Worm (Caenorhabditis elegans) whole organism, mixed stage, embryonic: Measurements from ENCODE around the gene ZK1098.2.

Experiments
- M03D4.4 ChIP-seq: sonication (generic microtip); optimal IDR thresholded peaks from 2 replicates; lab custom pipeline; 2017; ENCODE audit warnings: mild to moderate bottlenecking, missing genetic modification characterization, missing compliant biosample characterization
- blmp-1 ChIP-seq: fragments of 150-350 bp; optimal IDR thresholded peaks from 2 replicates; lab custom pipeline; 2014; ENCODE audit warnings: missing biosample characterization, missing genetic modification characterization
- ceh-39 ChIP-seq: fragments of 150-350 bp; optimal IDR thresholded peaks from 2 replicates; lab custom pipeline; 2014; ENCODE audit warnings: missing biosample characterization, missing genetic modification characterization
- ceh-43 ChIP-seq: fragments of 200-800 bp; sonication (Bioruptor generic); optimal IDR thresholded peaks from 2 replicates; lab custom pipeline; 2018; ENCODE audit warnings: mild to moderate bottlenecking, missing genetic modification characterization, moderate library complexity, missing compliant biosample characterization
- ces-1 ChIP-seq: fragments of 150-350 bp; optimal IDR thresholded peaks from 2 replicates; lab custom pipeline; 2014; ENCODE audit warnings: missing biosample characterization, missing genetic modification reagents, missing genetic modification characterization
- cnd-1 ChIP-seq: fragments of 200-800 bp; sonication (Bioruptor generic); optimal IDR thresholded peaks from 2 replicates; lab custom pipeline; 2018; ENCODE audit warnings: mild to moderate bottlenecking, missing genetic modification characterization, missing compliant biosample characterization
- elt-1 ChIP-seq: sonication (generic microtip); optimal IDR thresholded peaks from 2 replicates; lab custom pipeline; 2017; ENCODE audit warnings: missing genetic modification characterization, mild to moderate bottlenecking, missing compliant biosample characterization, antibody characterized with exemption, moderate library complexity, borderline replicate concordance; ENCODE audit not compliant: insufficient read depth
- elt-3 ChIP-seq: fragments of 150-350 bp; optimal IDR thresholded peaks from 2 replicates; lab custom pipeline; 2014; ENCODE audit warnings: missing biosample characterization, missing genetic modification characterization
- lin-13 ChIP-seq: fragments of 150-350 bp; optimal IDR thresholded peaks from 2 replicates; lab custom pipeline; 2014; ENCODE audit warnings: missing biosample characterization, missing genetic modification characterization
- lin-32 ChIP-seq: fragments of 200-800 bp; sonication (Bioruptor generic); optimal IDR thresholded peaks from 2 replicates; lab custom pipeline; 2018; ENCODE audit warnings: mild to moderate bottlenecking, missing genetic modification characterization, missing compliant biosample characterization
- mab-5 ChIP-seq: fragments of 150-350 bp; optimal IDR thresholded peaks from 2 replicates; lab custom pipeline; 2014; ENCODE audit warnings: missing biosample characterization, missing genetic modification characterization
- mep-1 ChIP-seq: fragments of 150-350 bp; optimal IDR thresholded peaks from 2 replicates; lab custom pipeline; 2017; ENCODE audit warnings: missing biosample characterization, missing genetic modification reagents, missing genetic modification characterization, inconsistent platforms
- mls-2 ChIP-seq: sonication (generic microtip); optimal IDR thresholded peaks from 2 replicates; lab custom pipeline; 2016; ENCODE audit warnings: mild to moderate bottlenecking, missing genetic modification characterization, moderate library complexity, missing compliant biosample characterization
- nhr-12 ChIP-seq: fragments of 150-350 bp; optimal IDR thresholded peaks from 2 replicates; lab custom pipeline; 2014; ENCODE audit warnings: missing biosample characterization, missing genetic modification characterization
- nhr-237 ChIP-seq: fragments of 150-350 bp; optimal IDR thresholded peaks from 2 replicates; lab custom pipeline; 2014; ENCODE audit warnings: missing biosample characterization, missing genetic modification characterization
- nhr-28 ChIP-seq: fragments of 150-350 bp; optimal IDR thresholded peaks from 2 replicates; lab custom pipeline; 2014; ENCODE audit warnings: missing biosample characterization, missing genetic modification characterization
- nhr-76 ChIP-seq: sonication (generic microtip); optimal IDR thresholded peaks from 2 replicates; lab custom pipeline; 2017; ENCODE audit warnings: missing biosample characterization, missing genetic modification characterization
- pha-4 ChIP-seq: fragments of 150-350 bp; optimal IDR thresholded peaks from 2 replicates; lab custom pipeline; 2018; ENCODE audit warnings: missing biosample characterization, missing genetic modification reagents, missing genetic modification characterization
- sem-2 ChIP-seq: fragments of 200-800 bp; sonication (Bioruptor generic); optimal IDR thresholded peaks from 2 replicates; lab custom pipeline; 2018; ENCODE audit warnings: mild to moderate bottlenecking, missing genetic modification characterization, missing compliant biosample characterization
- sptf-1 ChIP-seq: sonication (generic microtip); optimal IDR thresholded peaks from 2 replicates; lab custom pipeline; 2017; ENCODE audit warnings: mild to moderate bottlenecking, missing genetic modification characterization, moderate library complexity, missing compliant biosample characterization
- unc-120 ChIP-seq: sonication (generic microtip); optimal IDR thresholded peaks from 2 replicates; lab custom pipeline; 2017; ENCODE audit warnings: missing genetic modification characterization, missing compliant biosample characterization; ENCODE audit not compliant: poor library complexity, severe bottlenecking
- unc-39 ChIP-seq: fragments of 150-350 bp; optimal IDR thresholded peaks from 2 replicates; lab custom pipeline; 2014; ENCODE audit warnings: missing biosample characterization, missing genetic modification characterization
- unc-62 ChIP-seq: fragments of 150-350 bp; optimal IDR thresholded peaks from 2 replicates; lab custom pipeline; 2014; ENCODE audit warnings: missing biosample characterization, missing genetic modification reagents, missing genetic modification characterization

ZK1098.2 gene

DNA sequence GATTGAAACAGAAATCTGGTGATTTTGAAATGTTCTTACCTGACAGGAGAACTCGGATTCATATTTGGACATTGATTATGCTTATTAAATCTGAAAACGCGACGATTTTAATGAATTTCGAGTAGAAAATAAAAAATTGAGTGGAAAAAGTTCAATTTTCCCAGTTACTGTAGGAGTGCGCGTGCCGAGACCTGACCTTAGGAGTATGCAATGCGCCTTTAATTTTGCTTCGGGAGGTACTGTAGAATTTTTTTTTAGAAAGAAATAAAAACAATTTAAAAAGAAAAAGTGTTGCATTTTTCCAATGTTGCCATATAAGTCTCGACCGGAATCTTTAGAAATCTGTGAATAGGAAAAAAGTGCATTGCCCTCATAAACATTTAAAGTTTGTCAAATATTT is 37.0 kb downstream of the ZK1098.2 start, which contains the start of gene C48B4.11:
TSS of gene C48B4.11 (minus strand) at position 143 of the 400 bp plus-strand sequence.
- TF ChIP-seq nhr-12 (tag; lab: Kevin White, UChicago), result no peak
- TF ChIP-seq cnd-1 (tag; lab: Kevin White, UChicago), result no peak
- no peak for TF ChIP-seq lin-13
- TF ChIP-seq M03D4.4, result no peak
- no peak for TF ChIP-seq ceh-43 (GFP tag; lab: Kevin White, UChicago)
- no peak for TF ChIP-seq elt-3 (tag; lab: Kevin White, UChicago)
- TF ChIP-seq mab-5 (tag; lab: Kevin White, UChicago), result no peak
- no peak for TF ChIP-seq elt-1 (tag; lab: Kevin White, UChicago)
- no peak for TF ChIP-seq mls-2 (tag; lab: Kevin White, UChicago)
- no peak for TF ChIP-seq unc-39 (tag; lab: Kevin White, UChicago)
- no peak for TF ChIP-seq ceh-39 (tag; lab: Kevin White, UChicago)

DNA sequence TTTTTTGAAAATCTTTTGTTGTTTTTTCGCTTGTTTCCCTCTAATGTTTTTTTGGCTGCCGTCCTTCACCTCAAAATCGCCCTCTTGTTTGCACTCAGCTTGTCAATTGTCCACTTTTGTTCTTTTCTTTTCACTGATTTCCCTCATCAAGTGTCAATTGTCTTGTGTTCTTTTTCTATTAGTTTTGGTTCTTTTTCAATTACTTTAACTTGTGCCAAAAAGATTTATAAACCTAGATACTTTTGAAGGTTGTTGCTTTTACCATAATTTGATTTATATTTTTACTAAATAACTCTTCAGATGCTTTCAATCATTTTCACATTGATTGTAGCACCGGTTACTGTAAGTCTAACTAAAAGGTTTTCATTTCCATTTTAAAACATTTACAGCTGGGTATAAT is 39.5 kb downstream of the ZK1098.2 start, which contains the start of gene C48B4.13:
TSS of gene C48B4.13 (plus strand) at position 301 of the 400 bp plus-strand sequence.
- TF ChIP-seq mep-1 (no peak), unc-120 (tag; lab: Kevin White, UChicago) (no peak), elt-3 (tag; lab: Kevin White, UChicago) (no peak), unc-62 (no peak), ces-1 (GFP tag; lab: Kevin White, UChicago) (no peak)

ce11 chrIII:9570869-9571268 is 41.9 kb downstream of the ZK1098.2 start:
- TF ChIP-seq sem-2 (GFP tag; lab: Kevin White, UChicago) (no peak), cnd-1 (tag; lab: Kevin White, UChicago) (no peak), mls-2 (tag; lab: Kevin White, UChicago) (no peak), M03D4.4 (no peak)

ce11 chrIII:9580039-9580891 is 51.3 kb downstream of the ZK1098.2 start, which contains the start of gene ced-7:
Gene ced-7, minus strand, starts transcription at chrIII:9580089.
- TF ChIP-seq ces-1 (GFP tag; lab: Kevin White, UChicago) (peak; percentile 11), sptf-1 (no peak), pha-4 (no peak), nhr-237 (tag; lab: Kevin White, UChicago) (no peak), ceh-39 (tag; lab: Kevin White, UChicago) (no peak), lin-13 (no peak), blmp-1 (tag; lab: Kevin White, UChicago) (no peak), M03D4.4 (no peak), unc-62 (no peak), ceh-43 (GFP tag; lab: Kevin White, UChicago) (no peak), nhr-76 (tag; lab: Kevin White, UChicago) (no peak), mep-1 (peak; percentile 35), lin-32 (GFP tag; lab: Kevin White, UChicago) (no peak), nhr-28 (tag; lab: Kevin White, UChicago) (no peak)
